Worm (Caenorhabditis elegans) whole organism, L3 larva: Measurements from ENCODE around the gene icap-1.

Source experiments
- ZK546.5 ChIP-seq: sonication (generic microtip); optimal IDR thresholded peaks from 2 replicates; lab custom pipeline; 2017; ENCODE audit warnings: missing biosample characterization, missing genetic modification characterization
- aly-2 ChIP-seq: fragments of 150-350 bp; optimal IDR thresholded peaks from 2 replicates; lab custom pipeline; 2014; ENCODE audit warnings: missing biosample characterization, missing genetic modification characterization
- ceh-16 ChIP-seq: sonication (generic microtip); optimal IDR thresholded peaks from 2 replicates; lab custom pipeline; 2017; ENCODE audit warnings: missing biosample characterization, missing genetic modification characterization
- daf-12 ChIP-seq: fragments of 150-350 bp; optimal IDR thresholded peaks from 2 replicates; lab custom pipeline; 2014; ENCODE audit warnings: missing biosample characterization, missing genetic modification reagents, missing genetic modification characterization
- egl-27 ChIP-seq: sonication (generic microtip); optimal IDR thresholded peaks from 4 replicates; lab custom pipeline; 2017; ENCODE audit warnings: missing biosample characterization, missing genetic modification reagents, missing genetic modification characterization
- egl-5 ChIP-seq: fragments of 150-350 bp; optimal IDR thresholded peaks from 2 replicates; lab custom pipeline; 2017; ENCODE audit warnings: missing biosample characterization, missing genetic modification reagents, missing genetic modification characterization, inconsistent platforms
- elt-1 ChIP-seq: fragments of 150-350 bp; optimal IDR thresholded peaks from 2 replicates; lab custom pipeline; 2014; ENCODE audit warnings: missing biosample characterization, missing genetic modification characterization
- eor-1 ChIP-seq, 2 experiments: fragments of 150-350 bp; optimal IDR thresholded peaks; 2 replicates each; lab custom pipeline; 2014 to 2018; ENCODE audit warnings: missing biosample characterization in 2 of 2, missing genetic modification characterization in 2 of 2
- fos-1 ChIP-seq: fragments of 150-350 bp; optimal IDR thresholded peaks from 2 replicates; lab custom pipeline; 2014; ENCODE audit warnings: missing biosample characterization, missing genetic modification characterization
- hmg-11 ChIP-seq: sonication (generic microtip); optimal IDR thresholded peaks from 2 replicates; lab custom pipeline; 2016; ENCODE audit warnings: missing genetic modification characterization, missing compliant biosample characterization
- jun-1 ChIP-seq: fragments of 150-350 bp; optimal IDR thresholded peaks from 2 replicates; lab custom pipeline; 2014; ENCODE audit warnings: missing biosample characterization, missing genetic modification reagents, missing genetic modification characterization
- lin-15B ChIP-seq: fragments of 150-350 bp; optimal IDR thresholded peaks from 2 replicates; lab custom pipeline; 2014; ENCODE audit warnings: missing biosample characterization, missing genetic modification characterization
- lin-39 ChIP-seq: fragments of 150-350 bp; optimal IDR thresholded peaks from 2 replicates; lab custom pipeline; 2018; ENCODE audit warnings: missing biosample characterization, missing genetic modification reagents, missing genetic modification characterization
- lsy-12 ChIP-seq: sonication (generic microtip); optimal IDR thresholded peaks from 2 replicates; lab custom pipeline; 2016; ENCODE audit warnings: mild to moderate bottlenecking, missing genetic modification characterization, missing compliant biosample characterization
- mml-1 ChIP-seq: fragments of 150-350 bp; sonication (generic microtip); optimal IDR thresholded peaks from 3 replicates; lab custom pipeline; 2014; ENCODE audit warnings: missing biosample characterization, missing genetic modification characterization
- nfya-1 ChIP-seq: sonication (generic microtip); optimal IDR thresholded peaks from 2 replicates; lab custom pipeline; 2017; ENCODE audit warnings: missing genetic modification characterization, mild to moderate bottlenecking, missing compliant biosample characterization, antibody characterized with exemption, moderate library complexity; ENCODE audit not compliant: insufficient read depth
- nhr-11 ChIP-seq: fragments of 150-350 bp; optimal IDR thresholded peaks from 2 replicates; lab custom pipeline; 2014; ENCODE audit warnings: missing biosample characterization, missing genetic modification characterization
- nhr-23 ChIP-seq: fragments of 150-350 bp; optimal IDR thresholded peaks from 2 replicates; lab custom pipeline; 2014; ENCODE audit warnings: missing biosample characterization, missing genetic modification reagents, missing genetic modification characterization
- nhr-25 ChIP-seq: sonication (generic microtip); optimal IDR thresholded peaks from 2 replicates; lab custom pipeline; 2017; ENCODE audit warnings: missing biosample characterization, missing genetic modification characterization
- nhr-28 ChIP-seq: fragments of 150-350 bp; optimal IDR thresholded peaks from 2 replicates; lab custom pipeline; 2014; ENCODE audit warnings: missing biosample characterization, missing genetic modification characterization
- pha-4 ChIP-seq: fragments of 150-350 bp; optimal IDR thresholded peaks from 2 replicates; lab custom pipeline; 2014; ENCODE audit warnings: missing biosample characterization, missing genetic modification reagents, missing genetic modification characterization
- pqm-1 ChIP-seq: fragments of 150-350 bp; optimal IDR thresholded peaks from 2 replicates; lab custom pipeline; 2017; ENCODE audit warnings: missing biosample characterization, missing genetic modification characterization, inconsistent platforms
- skn-1 ChIP-seq: fragments of 150-350 bp; optimal IDR thresholded peaks from 2 replicates; lab custom pipeline; 2014; ENCODE audit warnings: missing biosample characterization, missing genetic modification characterization
- snpc-4 ChIP-seq: fragments of 150-350 bp; optimal IDR thresholded peaks from 2 replicates; lab custom pipeline; 2014; ENCODE audit warnings: missing biosample characterization, missing genetic modification characterization
- tbx-2 ChIP-seq: sonication (generic microtip); optimal IDR thresholded peaks from 2 replicates; lab custom pipeline; 2016; ENCODE audit warnings: mild to moderate bottlenecking, missing genetic modification characterization, missing compliant biosample characterization
- unc-39 ChIP-seq: sonication (generic microtip); optimal IDR thresholded peaks from 4 replicates; lab custom pipeline; 2017; ENCODE audit warnings: missing biosample characterization, missing genetic modification characterization
- unc-62 ChIP-seq: fragments of 150-350 bp; sonication (generic microtip); optimal IDR thresholded peaks from 4 replicates; lab custom pipeline; 2014; ENCODE audit warnings: missing biosample characterization, missing genetic modification reagents, missing genetic modification characterization
- ztf-11 ChIP-seq: fragments of 150-350 bp; optimal IDR thresholded peaks from 2 replicates; lab custom pipeline; 2014; ENCODE audit warnings: missing biosample characterization, missing genetic modification characterization

icap-1 gene

DNA sequence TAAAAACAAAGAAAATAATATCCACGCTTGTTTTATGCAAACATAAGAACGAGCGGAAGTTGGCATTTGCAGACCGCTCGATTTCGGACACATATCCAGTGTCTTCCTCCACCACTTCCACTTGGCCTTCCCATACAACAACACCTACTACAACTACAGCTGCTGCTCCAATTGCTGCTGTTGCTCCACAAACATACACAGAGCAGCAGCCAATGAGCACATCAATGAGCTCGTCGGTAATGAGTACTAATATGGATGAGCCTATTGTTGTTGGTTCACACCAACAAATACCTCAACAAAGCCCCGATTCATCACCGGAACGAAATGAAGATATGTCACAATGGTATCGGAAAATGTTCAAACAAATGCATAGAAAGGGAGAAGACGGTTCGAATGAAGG, 31.1 kb downstream of the icap-1 start:
- no peak for TF ChIP-seq unc-39 (tag; lab: Kevin White, UChicago)
- TF ChIP-seq hmg-11 (tag; lab: Kevin White, UChicago): no peak
- no peak for TF ChIP-seq ZK546.5 (tag; lab: Kevin White, UChicago)

DNA sequence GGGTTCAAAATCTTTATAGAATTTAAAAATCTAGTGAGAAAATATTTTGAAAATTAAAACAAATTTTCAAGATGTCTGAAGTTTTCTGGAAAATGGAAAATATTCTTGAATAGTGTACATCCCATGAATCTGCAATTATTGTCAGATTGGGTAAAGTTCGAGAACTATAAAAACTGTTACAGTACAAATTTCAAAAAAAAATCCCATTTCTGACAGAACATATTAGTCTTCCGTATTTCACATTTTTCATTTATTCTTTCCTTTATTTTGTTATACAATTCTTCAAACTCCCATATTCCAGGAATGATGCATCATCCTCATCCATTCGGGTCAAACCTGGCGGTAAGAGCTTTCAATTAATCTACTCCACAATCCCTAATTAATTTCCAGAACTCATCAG, 36.7 kb downstream of the icap-1 start, which contains the start of gene sorb-1:
sorb-1 (plus strand) TSS at position 301 of the 400 bp plus-strand sequence.
- TF ChIP-seq skn-1 (tag; lab: Kevin White, UChicago) (no peak), ZK546.5 (tag; lab: Kevin White, UChicago) (no peak), snpc-4 (no peak), nhr-25 (tag; lab: Kevin White, UChicago) (no peak), pqm-1 (tag; lab: Kevin White, UChicago) (no peak), elt-1 (tag; lab: Kevin White, UChicago) (no peak), unc-39 (tag; lab: Kevin White, UChicago) (no peak), pha-4 (tag; lab: Kevin White, UChicago) (no peak), fos-1 (no peak), nhr-23 (tag; lab: Kevin White, UChicago) (no peak), hmg-11 (tag; lab: Kevin White, UChicago) (no peak), unc-62 (GFP tag; lab: Kevin White, UChicago) (no peak)

DNA sequence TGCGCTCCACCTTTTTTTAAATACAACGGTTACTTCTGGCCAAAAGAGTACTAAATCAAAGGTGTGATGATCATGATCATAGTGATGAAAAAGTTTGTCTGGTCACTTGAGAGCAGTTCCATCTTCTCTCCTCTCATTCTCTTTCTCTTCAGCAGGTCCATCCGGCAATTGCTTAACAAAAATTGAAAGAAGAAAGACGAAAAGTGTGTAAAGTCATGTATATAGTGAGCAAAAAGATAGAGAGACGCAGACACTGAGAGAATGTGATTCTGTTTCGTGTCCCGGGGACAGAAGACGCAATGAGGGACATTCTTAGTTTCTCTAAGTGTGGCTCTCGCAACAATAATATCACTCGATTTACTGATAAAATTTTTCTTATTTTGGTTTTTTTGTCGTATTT, 38.0 kb downstream of the icap-1 start:
- TF ChIP-seq nfya-1 (tag; lab: Kevin White, UChicago): peak; percentile 2
- TF ChIP-seq ZK546.5 (tag; lab: Kevin White, UChicago): no peak
- TF ChIP-seq, all 47 proteins: peak for 1

DNA sequence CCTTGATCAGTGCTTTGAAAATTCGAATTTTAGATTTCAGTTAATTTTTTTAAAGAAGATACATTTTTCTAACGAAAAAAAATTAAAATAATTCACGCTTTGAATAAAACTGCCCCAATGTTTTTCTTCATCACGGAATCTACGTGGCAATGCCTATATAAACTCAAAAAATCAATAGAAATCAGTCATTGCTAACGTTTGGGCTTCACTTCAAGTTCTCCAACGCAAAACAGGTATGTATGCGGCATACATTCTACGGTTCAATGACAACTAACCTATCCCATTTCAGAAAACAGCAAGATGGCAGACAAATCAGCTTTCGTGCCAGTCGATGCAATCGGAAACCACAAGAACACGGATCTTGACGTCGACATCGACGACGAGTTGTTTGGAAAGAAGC, 41.4 kb downstream of the icap-1 start, which contains the start of gene C47A4.5:
C47A4.5 (plus strand) TSS at position 301 of the 400 bp plus-strand sequence.
- TF ChIP-seq ceh-16 (tag; lab: Kevin White, UChicago): no peak
- TF ChIP-seq tbx-2 (tag; lab: Kevin White, UChicago): no peak
- no peak for TF ChIP-seq lin-39
- TF ChIP-seq pha-4 (tag; lab: Kevin White, UChicago): no peak
- TF ChIP-seq mml-1: no peak
- TF ChIP-seq pqm-1 (tag; lab: Kevin White, UChicago): no peak
- no peak for TF ChIP-seq skn-1 (tag; lab: Kevin White, UChicago)
- TF ChIP-seq ztf-11 (tag; lab: Kevin White, UChicago): no peak
- TF ChIP-seq nhr-28 (tag; lab: Kevin White, UChicago): no peak
- no peak for TF ChIP-seq daf-12 (tag; lab: Kevin White, UChicago)
- TF ChIP-seq snpc-4: no peak
- TF ChIP-seq lin-15B (tag; lab: Kevin White, UChicago): no peak
- TF ChIP-seq jun-1 (tag; lab: Kevin White, UChicago): no peak
- TF ChIP-seq egl-27: no peak
- no peak for TF ChIP-seq nfya-1 (tag; lab: Kevin White, UChicago)
- TF ChIP-seq eor-1 (tag; optimal IDR thresholded peaks at IDR 0.05; lab: Kevin White, UChicago): no peak
- no peak for TF ChIP-seq egl-5
- no peak for TF ChIP-seq aly-2
- TF ChIP-seq nhr-11 (tag; lab: Kevin White, UChicago): no peak
- TF ChIP-seq elt-1 (tag; lab: Kevin White, UChicago): no peak

DNA sequence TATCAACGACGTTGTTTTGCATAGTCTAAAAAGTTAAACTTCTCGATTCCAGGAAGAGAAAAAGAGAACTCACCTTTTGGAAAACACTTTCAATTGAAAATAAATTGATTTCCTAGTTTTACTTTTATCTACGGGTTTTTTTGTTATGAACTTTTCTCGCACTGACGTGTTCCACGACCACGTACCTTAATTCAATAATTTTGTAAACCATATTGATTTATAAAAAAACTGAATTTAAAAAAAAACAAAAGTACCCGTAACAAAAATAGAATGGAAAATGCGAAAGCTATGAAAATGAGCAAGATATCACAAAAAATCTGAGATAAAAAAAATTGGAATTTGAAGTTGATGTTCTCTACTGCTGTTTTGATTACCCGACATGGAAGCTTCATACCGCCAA, 44.5 kb downstream of the icap-1 start, which contains the start of gene C47A4.3:
C47A4.3 (minus strand) TSS at position 101 of the 400 bp plus-strand sequence.
- TF ChIP-seq nhr-23 (tag; lab: Kevin White, UChicago): no peak
- no peak for TF ChIP-seq ztf-11 (tag; lab: Kevin White, UChicago)
- TF ChIP-seq fos-1: no peak
- TF ChIP-seq jun-1 (tag; lab: Kevin White, UChicago): no peak
- no peak for TF ChIP-seq tbx-2 (tag; lab: Kevin White, UChicago)
- TF ChIP-seq egl-5: no peak
- no peak for TF ChIP-seq lsy-12 (tag; lab: Kevin White, UChicago)
